Fruit fly (Drosophila melanogaster): ENCODE data around the gene CG4115.

DNA sequence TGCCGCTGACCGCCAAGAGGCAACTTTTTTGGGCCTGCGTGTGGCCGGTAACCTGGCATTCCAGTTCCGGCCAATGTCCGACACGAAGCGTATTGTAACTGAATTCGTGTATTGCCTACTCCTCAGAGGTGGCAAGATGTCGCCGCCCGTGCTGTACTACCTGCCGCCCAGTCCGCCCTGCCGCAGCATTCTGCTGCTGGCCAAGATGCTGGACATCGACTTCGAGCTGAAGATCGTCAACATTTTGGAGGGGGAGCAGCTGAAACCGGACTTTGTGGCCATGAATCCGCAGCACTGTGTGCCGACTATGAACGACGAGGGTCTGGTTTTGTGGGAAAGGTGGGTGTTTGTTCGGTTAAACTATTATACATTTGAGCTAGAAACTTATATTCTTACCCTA, 24.5 kb downstream of the CG4115 start:
- no peak for TF ChIP-seq Sox102F (GFP tag; optimal IDR thresholded peaks at IDR 0.05)
- TF ChIP-seq OdsH (GFP tag; optimal IDR thresholded peaks at IDR 0.05) = no peak
- TF ChIP-seq CG3032 (tag; optimal IDR thresholded peaks at IDR 0.05) = no peak
- no peak for TF ChIP-seq CG16779 (tag; optimal IDR thresholded peaks at IDR 0.05)
- TF ChIP-seq Lpt (GFP tag; optimal IDR thresholded peaks at IDR 0.05) = peak; percentile 24
- no peak for TF ChIP-seq dsx (GFP tag; optimal IDR thresholded peaks at IDR 0.05; ENCODE audit: poor library complexity, severe bottlenecking)
- no peak for TF ChIP-seq Hr38 (GFP tag; optimal IDR thresholded peaks at IDR 0.05)
- no peak for TF ChIP-seq CG6854 (GFP tag; optimal IDR thresholded peaks at IDR 0.05)
- TF ChIP-seq CG4318 (GFP tag; optimal IDR thresholded peaks at IDR 0.05) = no peak
- TF ChIP-seq CG11762 (GFP tag; optimal IDR thresholded peaks at IDR 0.05; ENCODE audit: insufficient read depth) = no peak
